Worm (Caenorhabditis elegans): ENCODE data around the gene K10C2.8.

K10C2.8 gene

ce11 chrX:6399450-6399849 is 38.0 kb downstream of the K10C2.8 start:
- TF ChIP-seq nhr-237 (tag; optimal IDR thresholded peaks at IDR 0.05), result no peak
- TF ChIP-seq nhr-28 (tag; optimal IDR thresholded peaks at IDR 0.05), result no peak
- TF ChIP-seq rnt-1 (tag; optimal IDR thresholded peaks at IDR 0.05), result peak; percentile 57
- no peak for TF ChIP-seq sptf-1 (tag; optimal IDR thresholded peaks at IDR 0.05)
- no peak for TF ChIP-seq ceh-88 (GFP tag; IDR thresholded peaks at IDR 0.05)
- TF ChIP-seq nhr-71 (tag; optimal IDR thresholded peaks at IDR 0.05), result peak; percentile 17
- no peak for TF ChIP-seq efl-1 (optimal IDR thresholded peaks at IDR 0.05)
- TF ChIP-seq efl-1 (GFP tag; optimal IDR thresholded peaks at IDR 0.05 in 1 of 2), result no peak
- no peak for TF ChIP-seq unc-30 (tag; optimal IDR thresholded peaks at IDR 0.05)
- TF ChIP-seq ztf-4 (tag; optimal IDR thresholded peaks at IDR 0.05), result no peak
- no peak for TF ChIP-seq nhr-77 (tag; optimal IDR thresholded peaks at IDR 0.05)
- TF ChIP-seq lin-14 (GFP tag; optimal IDR thresholded peaks at IDR 0.05), result peak; percentile 49
- no peak for TF ChIP-seq blmp-1 (tag; optimal IDR thresholded peaks at IDR 0.05)

ce11 chrX:6391491-6391890 is 46.0 kb downstream of the K10C2.8 start, which contains the start of gene igcm-2:
igcm-2 (minus strand) TSS chrX:6391591.
- TF ChIP-seq snpc-4 (tag; optimal IDR thresholded peaks at IDR 0.05) (no peak), hpl-2 (GFP tag; optimal IDR thresholded peaks at IDR 0.05) (no peak), aha-1 (tag; optimal IDR thresholded peaks at IDR 0.05) (no peak)

- TF ChIP-seq swsn-7 (tag; optimal IDR thresholded peaks at IDR 0.05), result no peak
- no peak for TF ChIP-seq grh-1 (GFP tag; IDR thresholded peaks at IDR 0.05)
- TF ChIP-seq nhr-84 (tag; optimal IDR thresholded peaks at IDR 0.05), result no peak
- TF ChIP-seq sup-37 (GFP tag; optimal IDR thresholded peaks at IDR 0.05), result no peak
- TF ChIP-seq hlh-4 (tag; optimal IDR thresholded peaks at IDR 0.05), result no peak
- no peak for TF ChIP-seq nhr-19 (GFP tag; conservative IDR thresholded peaks at IDR 0.05)
- no peak for TF ChIP-seq nhr-12 (tag; optimal IDR thresholded peaks at IDR 0.05)
- no peak for TF ChIP-seq fkh-4 (tag; optimal IDR thresholded peaks at IDR 0.05; ENCODE audit: borderline replicate concordance)
- TF ChIP-seq ztf-11 (tag; optimal IDR thresholded peaks at IDR 0.05), result no peak
- TF ChIP-seq unc-62 (GFP tag; optimal IDR thresholded peaks at IDR 0.05), result no peak
- no peak for TF ChIP-seq nhr-85 (tag)
- no peak for TF ChIP-seq vab-15 (tag; optimal IDR thresholded peaks at IDR 0.05)
These were observed 48.8 kb downstream of the K10C2.8 start for ce11 chrX:6388639-6389038.
